Fruit fly (Drosophila melanogaster) whole organism, embryonic: ENCODE results near the gene CG18262.

Source experiments
- Adf1 ChIP-seq: fragments of 200-800 bp; sonication (Bioruptor generic); IDR thresholded peaks from 2 replicates; pipeline ENCODE4 v1.3.6; 2022; ENCODE audit warnings: missing biosample characterization, missing genetic modification characterization
- Atf3 ChIP-seq: fragments of 200-800 bp; sonication (Bioruptor generic); optimal IDR thresholded peaks from 3 replicates; lab custom pipeline; 2016; ENCODE audit warnings: missing biosample characterization, missing genetic modification characterization
- B-H2 ChIP-seq: fragments of 200-800 bp; sonication (Bioruptor generic); optimal IDR thresholded peaks from 2 replicates; lab custom pipeline; 2018; ENCODE audit warnings: missing biosample characterization, mild to moderate bottlenecking, missing genetic modification characterization
- C15 ChIP-seq: fragments of 200-800 bp; sonication (Bioruptor generic); IDR thresholded peaks from 3 replicates; pipeline ENCODE4 v1.3.6; 2022; ENCODE audit warnings: missing biosample characterization, missing genetic modification characterization
- CG10462 ChIP-seq: fragments of 200-800 bp; sonication (Bioruptor generic); optimal IDR thresholded peaks from 2 replicates; lab custom pipeline; 2016; ENCODE audit warnings: missing biosample characterization, missing genetic modification characterization
- CG11247 ChIP-seq: fragments of 200-800 bp; sonication (Bioruptor generic); IDR thresholded peaks from 2 replicates; pipeline ENCODE4 v1.3.6; 2022; ENCODE audit warnings: missing biosample characterization, missing genetic modification characterization
- CG11398 ChIP-seq: fragments of 200-800 bp; sonication (Bioruptor generic); optimal IDR thresholded peaks from 2 replicates; lab custom pipeline; 2016; ENCODE audit warnings: missing biosample characterization, missing genetic modification characterization
- CG12744 ChIP-seq: fragments of 200-800 bp; sonication (Bioruptor generic); optimal IDR thresholded peaks from 2 replicates; lab custom pipeline; 2016; ENCODE audit warnings: missing biosample characterization, missing genetic modification characterization
- CG12769 ChIP-seq: fragments of 200-800 bp; sonication (Bioruptor generic); optimal IDR thresholded peaks from 2 replicates; lab custom pipeline; 2019; ENCODE audit warnings: missing biosample characterization, mild to moderate bottlenecking, missing genetic modification characterization, moderate library complexity
- CG14441 ChIP-seq: fragments of 200-800 bp; sonication (Bioruptor generic); IDR thresholded peaks from 2 replicates; pipeline ENCODE4 v1.3.6; 2022; ENCODE audit warnings: missing biosample characterization, missing genetic modification characterization
- CG15269 ChIP-seq: fragments of 200-800 bp; sonication (Bioruptor generic); optimal IDR thresholded peaks from 2 replicates; lab custom pipeline; 2018; ENCODE audit warnings: missing biosample characterization, mild to moderate bottlenecking, missing genetic modification characterization, moderate library complexity
- CG2199 ChIP-seq: fragments of 200-800 bp; sonication (Bioruptor generic); IDR thresholded peaks from 3 replicates; pipeline ENCODE4 v1.3.6; 2022; ENCODE audit warnings: missing biosample characterization, missing genetic modification characterization
- CG31224 ChIP-seq: fragments of 200-800 bp; sonication (Bioruptor generic); IDR thresholded peaks from 2 replicates; pipeline ENCODE4 v1.3.6; 2022; ENCODE audit warnings: missing biosample characterization, missing genetic modification characterization
- CG3726 ChIP-seq: fragments of 200-800 bp; sonication (Bioruptor generic); IDR thresholded peaks from 3 replicates; pipeline ENCODE4, ENCODE4 v1.3.6; 2022; ENCODE audit warnings: missing biosample characterization, missing genetic modification characterization
- CG3838 ChIP-seq: fragments of 200-800 bp; sonication (Bioruptor generic); optimal IDR thresholded peaks from 3 replicates; lab custom pipeline; 2016; ENCODE audit warnings: missing biosample characterization, missing genetic modification characterization
- CG42726 ChIP-seq: fragments of 200-800 bp; sonication (Bioruptor generic); IDR thresholded peaks from 2 replicates; pipeline ENCODE4 v1.3.6; 2022; ENCODE audit warnings: missing biosample characterization, missing genetic modification characterization; ENCODE audit not compliant: partially characterized antibody
- CG4404 ChIP-seq: fragments of 200-800 bp; sonication (Bioruptor generic); IDR thresholded peaks from 2 replicates; pipeline ENCODE4 v1.3.6; 2022; ENCODE audit warnings: missing biosample characterization, missing genetic modification characterization
- CG6689 ChIP-seq: fragments of 200-800 bp; sonication (Bioruptor generic); IDR thresholded peaks from 2 replicates; pipeline ENCODE4 v1.3.6; 2022; ENCODE audit warnings: missing biosample characterization, missing genetic modification characterization
- CG8944 ChIP-seq: fragments of 200-800 bp; sonication (Bioruptor generic); optimal IDR thresholded peaks from 3 replicates; lab custom pipeline; 2016; ENCODE audit warnings: missing biosample characterization, missing genetic modification characterization
- CG9797 ChIP-seq: fragments of 200-800 bp; sonication (Bioruptor generic); optimal IDR thresholded peaks from 3 replicates; lab custom pipeline; 2018; ENCODE audit warnings: missing biosample characterization, mild to moderate bottlenecking, missing genetic modification characterization
- CG9817 ChIP-seq: fragments of 200-800 bp; sonication (Bioruptor generic); optimal IDR thresholded peaks from 2 replicates; lab custom pipeline; 2018; ENCODE audit warnings: missing biosample characterization, mild to moderate bottlenecking, missing genetic modification characterization, moderate library complexity
- CTCF ChIP-seq: fragments of 200-800 bp; sonication (Bioruptor generic); optimal IDR thresholded peaks from 2 replicates; lab custom pipeline; 2017; ENCODE audit warnings: missing biosample characterization, mild to moderate bottlenecking, missing genetic modification characterization, moderate library complexity
- Fer3 ChIP-seq: fragments of 200-800 bp; sonication (Bioruptor generic); optimal IDR thresholded peaks from 2 replicates; lab custom pipeline; 2018; ENCODE audit warnings: missing biosample characterization, mild to moderate bottlenecking, missing genetic modification characterization, moderate library complexity
- HLH54F ChIP-seq: fragments of 200-800 bp; sonication (Bioruptor generic); optimal IDR thresholded peaks from 3 replicates; lab custom pipeline; 2016; ENCODE audit warnings: missing biosample characterization, missing genetic modification characterization
- HLHmδ ChIP-seq: fragments of 200-800 bp; sonication (Bioruptor generic); optimal IDR thresholded peaks from 2 replicates; lab custom pipeline; 2018; ENCODE audit warnings: missing biosample characterization, mild to moderate bottlenecking, missing genetic modification characterization, moderate library complexity
- Jarid2 ChIP-seq: fragments of 200-800 bp; sonication (Bioruptor generic); optimal IDR thresholded peaks from 3 replicates; lab custom pipeline; 2017; ENCODE audit warnings: mild to moderate bottlenecking, missing biosample characterization, missing genetic modification reagents, missing genetic modification characterization
- Max ChIP-seq: fragments of 200-800 bp; sonication (Bioruptor generic); optimal IDR thresholded peaks from 2 replicates; lab custom pipeline; 2016; ENCODE audit warnings: missing biosample characterization, mild to moderate bottlenecking, missing genetic modification characterization
- Med ChIP-seq: fragments of 200-800 bp; sonication (Bioruptor generic); peaks from one replicate; lab custom pipeline; 2016; ENCODE audit warnings: missing biosample characterization, missing genetic modification characterization, mild to moderate bottlenecking, inconsistent platforms, moderate library complexity
- NC2α ChIP-seq: fragments of 200-800 bp; sonication (Bioruptor generic); optimal IDR thresholded peaks from 2 replicates; lab custom pipeline; 2016; ENCODE audit warnings: missing biosample characterization, missing genetic modification characterization
- Nf-YA ChIP-seq: fragments of 200-800 bp; sonication (Bioruptor generic); IDR thresholded peaks from 2 replicates; pipeline ENCODE4 v1.3.6; 2022; ENCODE audit warnings: missing biosample characterization, missing genetic modification characterization
- Poxn ChIP-seq: fragments of 200-800 bp; sonication (Bioruptor generic); IDR thresholded peaks from 2 replicates; pipeline ENCODE4 v1.3.6; 2022; ENCODE audit warnings: missing biosample characterization, missing genetic modification characterization
- Six4 ChIP-seq: fragments of 200-800 bp; sonication (Bioruptor generic); optimal IDR thresholded peaks from 2 replicates; lab custom pipeline; 2016; ENCODE audit warnings: missing biosample characterization, missing genetic modification characterization
- Sry-β ChIP-seq: fragments of 200-800 bp; sonication (Bioruptor generic); optimal IDR thresholded peaks from 2 replicates; lab custom pipeline; 2018; ENCODE audit warnings: missing biosample characterization, mild to moderate bottlenecking, missing genetic modification characterization, moderate library complexity
- Ssrp ChIP-seq: fragments of 200-800 bp; sonication (Bioruptor generic); optimal IDR thresholded peaks from 2 replicates; lab custom pipeline; 2018; ENCODE audit warnings: missing biosample characterization, mild to moderate bottlenecking, missing genetic modification characterization, moderate library complexity
- Trl ChIP-seq, 3 experiments: fragments of >200 bp in 2 of 3; fragments of 200-800 bp in 1 of 3; sonication (Bioruptor generic) in 1 of 3; optimal IDR thresholded peaks; 2 replicates in 1 of 3; 3 replicates in 2 of 3; lab custom pipeline; 2016 to 2017; ENCODE audit warnings: missing biosample characterization in 1 of 3, missing genetic modification characterization in 1 of 3
- bigmax ChIP-seq: fragments of 200-800 bp; sonication (Bioruptor generic); optimal IDR thresholded peaks from 2 replicates; lab custom pipeline; 2018; ENCODE audit warnings: missing biosample characterization, mild to moderate bottlenecking, missing genetic modification characterization
- dpn ChIP-seq, 2 experiments: fragments of 200-800 bp; sonication (Bioruptor generic); optimal IDR thresholded peaks; 3 replicates each; lab custom pipeline; 2016; ENCODE audit warnings: missing biosample characterization in 2 of 2, missing genetic modification characterization in 2 of 2
- dysf ChIP-seq: fragments of 200-800 bp; sonication (Bioruptor generic); IDR thresholded peaks from 3 replicates; pipeline ENCODE4 v1.3.6; 2022; ENCODE audit warnings: missing biosample characterization, missing genetic modification characterization
- fd102C ChIP-seq: fragments of 200-800 bp; sonication (Bioruptor generic); optimal IDR thresholded peaks from 2 replicates; lab custom pipeline; 2018; ENCODE audit warnings: missing biosample characterization, mild to moderate bottlenecking, missing genetic modification characterization, moderate library complexity
- ind ChIP-seq: fragments of 200-800 bp; sonication (Bioruptor generic); optimal IDR thresholded peaks from 3 replicates; lab custom pipeline; 2016; ENCODE audit warnings: missing biosample characterization, missing genetic modification characterization
- lola ChIP-seq, 3 experiments: fragments of >200 bp in 2 of 3; fragments of 200-800 bp in 1 of 3; sonication (Bioruptor generic) in 1 of 3; optimal IDR thresholded peaks; 2 replicates each; lab custom pipeline; 2017 to 2019; ENCODE audit warnings: missing biosample characterization in 3 of 3, missing genetic modification characterization in 3 of 3, mild to moderate bottlenecking in 1 of 3, moderate library complexity in 1 of 3
- nerfin-1 ChIP-seq: fragments of 200-800 bp; sonication (Bioruptor generic); optimal IDR thresholded peaks from 3 replicates; lab custom pipeline; 2019; ENCODE audit warnings: missing biosample characterization, mild to moderate bottlenecking, missing genetic modification characterization, moderate library complexity
- pan ChIP-seq, 4 experiments: fragments of >200 bp in 3 of 4; fragments of 200-800 bp in 1 of 4; sonication (Bioruptor generic) in 1 of 4; optimal IDR thresholded peaks in 3 of 4; IDR thresholded peaks in 1 of 4; 2 replicates each; pipeline versions ENCODE4 v1.3.6 to Lab custom; 2017 to 2022; ENCODE audit warnings: missing biosample characterization in 2 of 4, missing genetic modification characterization in 2 of 4, mixed read lengths in 1 of 4
- pfk ChIP-seq: fragments of 200-800 bp; sonication (Bioruptor generic); optimal IDR thresholded peaks from 2 replicates; lab custom pipeline; 2018; ENCODE audit warnings: missing biosample characterization, mild to moderate bottlenecking, missing genetic modification characterization, moderate library complexity
- sens ChIP-seq: fragments of 200-800 bp; sonication (Bioruptor generic); peaks from one replicate; lab custom pipeline; 2016; ENCODE audit warnings: missing biosample characterization, missing genetic modification characterization
- slbo ChIP-seq: fragments of 200-800 bp; sonication (Bioruptor generic); IDR thresholded peaks from 2 replicates; pipeline ENCODE4 v1.3.6; 2022; ENCODE audit warnings: missing biosample characterization, missing genetic modification characterization
- stwl ChIP-seq: fragments of 200-800 bp; sonication (Bioruptor generic); optimal IDR thresholded peaks from 3 replicates; lab custom pipeline; 2018; ENCODE audit warnings: missing biosample characterization, mild to moderate bottlenecking, missing genetic modification characterization, moderate library complexity
- vnd ChIP-seq: fragments of 200-800 bp; sonication (Bioruptor generic); IDR thresholded peaks from 3 replicates; pipeline ENCODE4 v1.3.6; 2022; ENCODE audit warnings: missing biosample characterization, missing genetic modification characterization; ENCODE audit not compliant: partially characterized antibody

CG18262 gene

DNA sequence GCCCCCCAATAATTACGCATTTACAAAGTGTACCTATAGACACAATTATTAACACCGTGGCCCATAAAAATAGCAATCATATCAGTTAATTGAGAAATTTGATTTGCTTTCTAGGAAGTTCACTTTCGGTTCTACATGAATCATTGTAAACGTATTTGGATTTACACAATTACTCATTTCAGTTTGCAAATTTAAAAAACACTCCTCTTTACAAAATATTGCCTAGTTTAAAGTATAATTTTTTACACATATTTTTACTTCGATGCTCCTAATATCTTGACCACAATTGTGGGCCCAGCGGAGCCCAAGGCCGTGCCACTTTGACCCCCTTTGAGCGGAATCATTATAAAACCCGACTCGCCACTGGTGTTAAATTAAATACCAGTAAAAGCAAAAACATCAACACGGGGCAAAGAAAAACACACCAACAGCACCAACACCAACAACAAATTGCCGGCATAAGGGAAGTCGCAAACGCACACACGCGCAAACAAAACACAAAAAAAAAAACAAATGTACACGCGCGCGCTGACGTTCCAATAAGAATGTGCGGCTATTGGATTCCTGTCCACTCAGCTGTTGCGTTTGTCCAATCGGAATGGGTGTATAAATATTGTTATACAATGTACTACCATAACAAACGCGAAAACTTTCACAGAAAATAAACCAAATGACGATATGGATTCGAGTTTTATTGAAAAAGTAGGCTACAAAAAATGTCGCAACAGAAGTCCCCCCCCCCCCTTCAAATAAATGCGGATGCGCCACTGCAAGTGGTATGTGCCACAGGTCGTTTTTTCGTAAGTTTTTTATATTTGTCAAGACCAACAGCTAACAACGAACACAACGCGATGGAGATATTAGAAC, 38.0 kb upstream of the CG18262 start (continued):
- no peak for TF ChIP-seq Atf3 (GFP tag; lab: Kevin White, UChicago)
- TF ChIP-seq CG15269 (tag; lab: Kevin White, UChicago): peak; percentile 84
- no peak for TF ChIP-seq nerfin-1 (tag; lab: Kevin White, UChicago)
- TF ChIP-seq CTCF: no peak
- TF ChIP-seq CG42726 (GFP tag; lab: Robert Waterston, UW): no peak
- TF ChIP-seq lola (GFP tag; optimal IDR thresholded peaks at IDR 0.05; lab: Kevin White, UChicago): peak in 1 of 3 experiments; percentile 18
- peak; percentile 34 for TF ChIP-seq CG12769 (tag; lab: Kevin White, UChicago)
- no peak for TF ChIP-seq CG4404 (GFP tag; lab: Robert Waterston, UW)
- no peak for TF ChIP-seq NC2α (GFP tag; lab: Kevin White, UChicago)
- no peak for TF ChIP-seq CG2199 (GFP tag; lab: Robert Waterston, UW)
- 0 out of 2 replicates have a peak, but pooled peaks have one; percentile 32 for TF ChIP-seq CG11247 (GFP tag; lab: Robert Waterston, UW)
- TF ChIP-seq CG3838 (GFP tag; lab: Kevin White, UChicago): no peak
- no peak for TF ChIP-seq pfk
- no peak for TF ChIP-seq vnd
- TF ChIP-seq bigmax: no peak
- TF ChIP-seq Adf1 (GFP tag; lab: Robert Waterston, UW): no peak
- TF ChIP-seq sens (GFP tag; lab: Kevin White, UChicago): peak; percentile 67
- peak; percentile 42 for TF ChIP-seq CG6689
- 0 out of 3 replicates have a peak, but pooled peaks have one; percentile 59 for TF ChIP-seq CG3726 (GFP tag; lab: Robert Waterston, UW)
- TF ChIP-seq CG12744 (GFP tag; lab: Kevin White, UChicago): peak; percentile 57
- TF ChIP-seq fd102C (GFP tag; lab: Kevin White, UChicago): no peak
- TF ChIP-seq CG14441 (GFP tag; lab: Robert Waterston, UW): peak; percentile 61
- peak; percentile 62 for TF ChIP-seq CG31224 (GFP tag; lab: Robert Waterston, UW)
- no peak for TF ChIP-seq CG9797
- no peak for TF ChIP-seq C15 (GFP tag; lab: Robert Waterston, UW)
- TF ChIP-seq Six4 (GFP tag; lab: Kevin White, UChicago): no peak
- TF ChIP-seq Jarid2 (GFP tag; lab: Kevin White, UChicago): peak; percentile 25
- TF ChIP-seq stwl (tag; lab: Kevin White, UChicago): no peak
- peak; percentile 73 for TF ChIP-seq dysf (GFP tag; lab: Robert Waterston, UW)
- no peak for TF ChIP-seq HLHmδ
- peak; percentile 71 for TF ChIP-seq Fer3 (tag; lab: Kevin White, UChicago)
- peak; percentile 16 for TF ChIP-seq Max (GFP tag; lab: Kevin White, UChicago)
- peak in 1 of 2 experiments; percentile 38 for TF ChIP-seq dpn (GFP tag; optimal IDR thresholded peaks at IDR 0.05; lab: Kevin White, UChicago)
- TF ChIP-seq Ssrp (tag; lab: Kevin White, UChicago): peak; percentile 39
- TF ChIP-seq B-H2 (GFP tag; lab: Kevin White, UChicago): peak; percentile 48
- peak; percentile 72 for TF ChIP-seq CG9817 (tag; lab: Kevin White, UChicago)
- TF ChIP-seq Med: peak; percentile 86
- TF ChIP-seq Sry-β (GFP tag; lab: Kevin White, UChicago): no peak
- peak; percentile 14 for TF ChIP-seq CG8944 (GFP tag; lab: Kevin White, UChicago)
- TF ChIP-seq Trl (optimal IDR thresholded peaks at IDR 0.05; lab: Kevin White, UChicago): no peak
- TF ChIP-seq Trl (GFP tag; optimal IDR thresholded peaks at IDR 0.05; lab: Kevin White, UChicago): no peak
- peak; percentile 78 for TF ChIP-seq slbo (GFP tag; lab: Robert Waterston, UW)
- TF ChIP-seq CG10462 (GFP tag; lab: Kevin White, UChicago): no peak
- no peak for TF ChIP-seq Nf-YA (GFP tag; lab: Robert Waterston, UW)
- TF ChIP-seq HLH54F (GFP tag; lab: Kevin White, UChicago): peak; percentile 33
- TF ChIP-seq CG11398 (GFP tag; lab: Kevin White, UChicago): no peak
- peak; percentile 47; the same call in 1 of the 2 replicates for TF ChIP-seq Poxn (GFP tag; lab: Robert Waterston, UW)
- peak; percentile 45 for TF ChIP-seq ind (GFP tag; lab: Kevin White, UChicago)
- no peak for TF ChIP-seq pan (optimal IDR thresholded peaks at IDR 0.05; lab: Kevin White, UChicago)
- TF ChIP-seq pan (GFP tag; optimal IDR thresholded peaks at IDR 0.05 in 1 of 2, IDR thresholded peaks at IDR 0.05 in 1 of 2): peak in 1 of 2 experiments; percentile 73
